Fruit fly (Drosophila melanogaster): ENCODE data around the gene wrm1.

Gene wrm1

dm6 chr3L:7328567-7329253, 6.3 kb downstream of the wrm1 start, which contains the start of the genes mrva, CG42307 and mus312 (continued):
- peak; percentile 29 for TF ChIP-seq CHES-1-like (GFP tag; optimal IDR thresholded peaks at IDR 0.05)
- peak; percentile 91 for TF ChIP-seq grn (GFP tag; optimal IDR thresholded peaks at IDR 0.05)
- TF ChIP-seq CG1602 (GFP tag; optimal IDR thresholded peaks at IDR 0.05) = peak; percentile 81
- 0 out of 2 replicates have a peak, but pooled peaks have one; percentile 39 for TF ChIP-seq ato (GFP tag; IDR thresholded peaks at IDR 0.05; ENCODE audit: partially characterized antibody)
- TF ChIP-seq CG3065 (GFP tag; optimal IDR thresholded peaks at IDR 0.05) = peak; percentile 49
- TF ChIP-seq Sox102F (GFP tag; optimal IDR thresholded peaks at IDR 0.05) = no peak
- TF ChIP-seq danr (GFP tag; IDR thresholded peaks at IDR 0.05) = peak; percentile 70; the same call in 1 of the 2 replicates
- peak; percentile 60 for TF ChIP-seq Hsf (GFP tag; optimal IDR thresholded peaks at IDR 0.05)
- TF ChIP-seq bsh (GFP tag; optimal IDR thresholded peaks at IDR 0.05) = peak in 1 of 2 experiments; percentile 92
- TF ChIP-seq Ets97D (GFP tag; optimal IDR thresholded peaks at IDR 0.05) = peak; percentile 52
- TF ChIP-seq croc (GFP tag; conservative IDR thresholded peaks at IDR 0.05) = peak; percentile 63
- TF ChIP-seq CG10654 (GFP tag; optimal IDR thresholded peaks at IDR 0.05) = peak; percentile 82
- TF ChIP-seq bigmax (GFP tag; optimal IDR thresholded peaks at IDR 0.05) = no peak
- peak; percentile 76 for TF ChIP-seq wor (GFP tag; IDR thresholded peaks at IDR 0.05)
- peak; percentile 24 for TF ChIP-seq dm (GFP tag; optimal IDR thresholded peaks at IDR 0.05)
- no peak for TF ChIP-seq CG16813 (GFP tag; IDR thresholded peaks at IDR 0.05; ENCODE audit: partially characterized antibody)
- TF ChIP-seq prd (optimal IDR thresholded peaks at IDR 0.05) = no peak
- TF ChIP-seq prd (GFP tag; IDR thresholded peaks at IDR 0.05) = peak; percentile 82
- TF ChIP-seq maf-S (GFP tag; optimal IDR thresholded peaks at IDR 0.05) = peak; percentile 5
- TF ChIP-seq Sry-δ (GFP tag; optimal IDR thresholded peaks at IDR 0.05) = peak; percentile 42
- peak; percentile 95 for TF ChIP-seq YL-1 (GFP tag; optimal IDR thresholded peaks at IDR 0.05)
- peak; percentile 78 for TF ChIP-seq CG31224 (GFP tag; IDR thresholded peaks at IDR 0.05)
- peak; percentile 62 for TF ChIP-seq Lhr (GFP tag; optimal IDR thresholded peaks at IDR 0.05)
- TF ChIP-seq fru (optimal IDR thresholded peaks at IDR 0.05) = no peak
- TF ChIP-seq CG32767 (GFP tag; IDR thresholded peaks at IDR 0.05) = peak; percentile 87
- TF ChIP-seq nerfin-1 (tag; optimal IDR thresholded peaks at IDR 0.05) = peak; percentile 81
- peak; percentile 32; the same call in 1 of the 3 replicates for TF ChIP-seq HLH4C (GFP tag; IDR thresholded peaks at IDR 0.05; ENCODE audit: partially characterized antibody)
- peak; percentile 91 for TF ChIP-seq Fer3 (tag; optimal IDR thresholded peaks at IDR 0.05)
- TF ChIP-seq Antp (GFP tag; optimal IDR thresholded peaks at IDR 0.05) = peak; percentile 39
- TF ChIP-seq Dll (GFP tag; IDR thresholded peaks at IDR 0.05; ENCODE audit: partially characterized antibody) = peak; percentile 60; the same call in 3 of the 4 replicates
- TF ChIP-seq twi (tag; optimal IDR thresholded peaks at IDR 0.05) = peak; percentile 91
- no peak for TF ChIP-seq CG14965 (GFP tag; optimal IDR thresholded peaks at IDR 0.05; ENCODE audit: borderline replicate concordance)
- TF ChIP-seq CG11560 (tag; IDR thresholded peaks at IDR 0.05) = peak; percentile 70
- TF ChIP-seq Gug (GFP tag; IDR thresholded peaks at IDR 0.05) = 0 out of 4 replicates have a peak, but pooled peaks have one; percentile 23
- TF ChIP-seq CG2678 (tag; optimal IDR thresholded peaks at IDR 0.05) = no peak
- peak in 1 of 3 experiments; percentile 36 for TF ChIP-seq Stat92E (GFP tag; optimal IDR thresholded peaks at IDR 0.05)
- TF ChIP-seq ttk (GFP tag; IDR thresholded peaks at IDR 0.05) = peak; percentile 79
- no peak for TF ChIP-seq pita (GFP tag; optimal IDR thresholded peaks at IDR 0.05)
- peak; percentile 35 for TF ChIP-seq CG8089 (GFP tag; optimal IDR thresholded peaks at IDR 0.05)
- peak; percentile 75 for TF ChIP-seq CG11247 (GFP tag; IDR thresholded peaks at IDR 0.05)
- TF ChIP-seq CG6683 (GFP tag; optimal IDR thresholded peaks at IDR 0.05) = peak; percentile 78
- peak; percentile 14 for TF ChIP-seq Bteb2 (GFP tag; optimal IDR thresholded peaks at IDR 0.05)
- peak; percentile 82 for TF ChIP-seq Ada2b (GFP tag; IDR thresholded peaks at IDR 0.05)
- TF ChIP-seq crc (GFP tag; optimal IDR thresholded peaks at IDR 0.05) = no peak
- TF ChIP-seq pzg (GFP tag; optimal IDR thresholded peaks at IDR 0.05) = peak; percentile 76
- TF ChIP-seq stwl (tag; optimal IDR thresholded peaks at IDR 0.05) = peak; percentile 90
- peak; percentile 80 for TF ChIP-seq run (tag; optimal IDR thresholded peaks at IDR 0.05)
- TF ChIP-seq btn (GFP tag; optimal IDR thresholded peaks at IDR 0.05) = no peak
- TF ChIP-seq tin (GFP tag; optimal IDR thresholded peaks at IDR 0.05) = peak; percentile 82

Data from whole organism, embryonic.